Worm (Caenorhabditis elegans) whole organism, L2 larva: ENCODE measurements around the gene C50E3.13.

Experiments used
- C34F6.9 ChIP-seq: fragments of 150-350 bp; optimal IDR thresholded peaks from 2 replicates; lab custom pipeline; 2014; ENCODE audit warnings: missing biosample characterization, missing genetic modification characterization
- F13H6.1 ChIP-seq: sonication (generic microtip); optimal IDR thresholded peaks from 2 replicates; lab custom pipeline; 2016; ENCODE audit warnings: missing genetic modification characterization, missing compliant biosample characterization
- R02D3.7 ChIP-seq: fragments of 150-350 bp; optimal IDR thresholded peaks from 2 replicates; lab custom pipeline; 2014; ENCODE audit warnings: missing biosample characterization, missing genetic modification characterization
- ZK546.5 ChIP-seq: sonication (generic microtip); optimal IDR thresholded peaks from 2 replicates; lab custom pipeline; 2017; ENCODE audit warnings: missing biosample characterization, missing genetic modification characterization
- alr-1 ChIP-seq: fragments of 150-350 bp; optimal IDR thresholded peaks from 2 replicates; lab custom pipeline; 2014; ENCODE audit warnings: missing biosample characterization, missing genetic modification characterization
- ama-1 ChIP-seq: fragments of 150-350 bp; optimal IDR thresholded peaks from 2 replicates; lab custom pipeline; 2018; ENCODE audit warnings: inconsistent platforms
- blmp-1 ChIP-seq: sonication (generic microtip); optimal IDR thresholded peaks from 2 replicates; lab custom pipeline; 2017; ENCODE audit warnings: missing genetic modification characterization, mild to moderate bottlenecking, missing compliant biosample characterization, antibody characterized with exemption, moderate library complexity; ENCODE audit not compliant: insufficient read depth
- ceh-16 ChIP-seq: fragments of 150-350 bp; optimal IDR thresholded peaks from 2 replicates; lab custom pipeline; 2014; ENCODE audit warnings: missing biosample characterization, missing genetic modification characterization
- dmd-4 ChIP-seq: sonication (generic microtip); optimal IDR thresholded peaks from 2 replicates; lab custom pipeline; 2017; ENCODE audit warnings: missing biosample characterization, missing genetic modification characterization
- egl-27 ChIP-seq: sonication (generic microtip); optimal IDR thresholded peaks from 3 replicates; lab custom pipeline; 2017; ENCODE audit warnings: missing biosample characterization, missing genetic modification reagents, missing genetic modification characterization
- elt-1 ChIP-seq: fragments of 150-350 bp; optimal IDR thresholded peaks from 2 replicates; lab custom pipeline; 2014; ENCODE audit warnings: missing biosample characterization, missing genetic modification characterization
- elt-3 ChIP-seq: sonication (generic microtip); optimal IDR thresholded peaks from 2 replicates; lab custom pipeline; 2017; ENCODE audit warnings: missing biosample characterization, missing genetic modification characterization
- lin-13 ChIP-seq: fragments of 150-350 bp; optimal IDR thresholded peaks from 2 replicates; lab custom pipeline; 2014; ENCODE audit warnings: missing biosample characterization, missing genetic modification reagents, missing genetic modification characterization
- lin-39 ChIP-seq: fragments of 150-350 bp; optimal IDR thresholded peaks from 2 replicates; lab custom pipeline; 2014; ENCODE audit warnings: missing biosample characterization, missing genetic modification reagents, missing genetic modification characterization
- lsy-2 ChIP-seq, 2 experiments: fragments of 150-350 bp in 1 of 2; sonication (generic microtip) in 1 of 2; optimal IDR thresholded peaks; 2 replicates each; lab custom pipeline; 2014 to 2017; ENCODE audit warnings: missing biosample characterization in 2 of 2, missing genetic modification characterization in 2 of 2
- mab-5 ChIP-seq: fragments of 150-350 bp; optimal IDR thresholded peaks from 2 replicates; lab custom pipeline; 2014; ENCODE audit warnings: missing biosample characterization, missing genetic modification characterization
- mbf-1 ChIP-seq: sonication (generic microtip); optimal IDR thresholded peaks from 2 replicates; lab custom pipeline; 2017; ENCODE audit warnings: missing biosample characterization, missing genetic modification characterization
- mdl-1 ChIP-seq, 2 experiments: fragments of 150-350 bp in 1 of 2; sonication (generic microtip) in 1 of 2; optimal IDR thresholded peaks; 2 replicates each; lab custom pipeline; 2017; ENCODE audit warnings: missing biosample characterization in 2 of 2, missing genetic modification characterization in 2 of 2
- nhr-10 ChIP-seq: sonication (generic microtip); optimal IDR thresholded peaks from 2 replicates; lab custom pipeline; 2017; ENCODE audit warnings: missing biosample characterization, missing genetic modification characterization
- nhr-11 ChIP-seq: fragments of 150-350 bp; optimal IDR thresholded peaks from 2 replicates; lab custom pipeline; 2014; ENCODE audit warnings: missing biosample characterization, missing genetic modification characterization
- nhr-129 ChIP-seq: fragments of 150-350 bp; optimal IDR thresholded peaks from 2 replicates; lab custom pipeline; 2014; ENCODE audit warnings: missing biosample characterization, missing genetic modification characterization
- nhr-21 ChIP-seq: fragments of 150-350 bp; optimal IDR thresholded peaks from 2 replicates; lab custom pipeline; 2014; ENCODE audit warnings: missing biosample characterization, missing genetic modification characterization
- nhr-23 ChIP-seq: fragments of 150-350 bp; optimal IDR thresholded peaks from 2 replicates; lab custom pipeline; 2014; ENCODE audit warnings: missing biosample characterization, missing genetic modification reagents, missing genetic modification characterization
- nhr-25 ChIP-seq: fragments of 150-350 bp; sonication (generic microtip); optimal IDR thresholded peaks from 3 replicates; lab custom pipeline; 2014; ENCODE audit warnings: missing biosample characterization, missing genetic modification characterization
- nhr-6 ChIP-seq: fragments of 150-350 bp; optimal IDR thresholded peaks from 2 replicates; lab custom pipeline; 2014; ENCODE audit warnings: missing biosample characterization, missing genetic modification characterization
- nhr-77 ChIP-seq: fragments of 150-350 bp; optimal IDR thresholded peaks from 2 replicates; lab custom pipeline; 2014; ENCODE audit warnings: missing biosample characterization, missing genetic modification characterization
- sem-4 ChIP-seq: fragments of 150-350 bp; optimal IDR thresholded peaks from 2 replicates; lab custom pipeline; 2014; ENCODE audit warnings: missing biosample characterization, missing genetic modification reagents, missing genetic modification characterization
- skn-1 ChIP-seq: sonication (generic microtip); optimal IDR thresholded peaks from 2 replicates; lab custom pipeline; 2017; ENCODE audit warnings: missing biosample characterization, missing genetic modification characterization
- sma-3 ChIP-seq: sonication (generic microtip); optimal IDR thresholded peaks from 2 replicates; lab custom pipeline; 2016; ENCODE audit warnings: missing genetic modification reagents, missing genetic modification characterization, missing compliant biosample characterization
- sma-9 ChIP-seq, 2 experiments: fragments of 150-350 bp in 1 of 2; sonication (generic microtip) in 1 of 2; optimal IDR thresholded peaks; 2 replicates each; lab custom pipeline; 2014 to 2016; ENCODE audit warnings: missing genetic modification characterization in 2 of 2, mild to moderate bottlenecking in 1 of 2, missing biosample characterization in 1 of 2, missing compliant biosample characterization in 1 of 2, missing genetic modification reagents in 1 of 2, moderate library complexity in 1 of 2
- snpc-4 ChIP-seq: fragments of 150-350 bp; optimal IDR thresholded peaks from 2 replicates; lab custom pipeline; 2014; ENCODE audit warnings: missing biosample characterization, missing genetic modification characterization
- unc-39 ChIP-seq: fragments of 150-350 bp; optimal IDR thresholded peaks from 2 replicates; lab custom pipeline; 2014; ENCODE audit warnings: missing biosample characterization, missing genetic modification characterization
- unc-55 ChIP-seq: fragments of 150-350 bp; sonication (generic microtip); optimal IDR thresholded peaks from 3 replicates; lab custom pipeline; 2014; ENCODE audit warnings: missing biosample characterization, missing genetic modification reagents, missing genetic modification characterization
- unc-62 ChIP-seq: fragments of 150-350 bp; optimal IDR thresholded peaks from 2 replicates; lab custom pipeline; 2014; ENCODE audit warnings: missing biosample characterization, missing genetic modification reagents, missing genetic modification characterization
- zag-1 ChIP-seq: fragments of 150-350 bp; optimal IDR thresholded peaks from 2 replicates; lab custom pipeline; 2014; ENCODE audit warnings: missing biosample characterization, missing genetic modification characterization
- ztf-11 ChIP-seq: sonication (generic microtip); optimal IDR thresholded peaks from 2 replicates; lab custom pipeline; 2017; ENCODE audit warnings: missing biosample characterization, missing genetic modification characterization

The C50E3.13 gene

DNA sequence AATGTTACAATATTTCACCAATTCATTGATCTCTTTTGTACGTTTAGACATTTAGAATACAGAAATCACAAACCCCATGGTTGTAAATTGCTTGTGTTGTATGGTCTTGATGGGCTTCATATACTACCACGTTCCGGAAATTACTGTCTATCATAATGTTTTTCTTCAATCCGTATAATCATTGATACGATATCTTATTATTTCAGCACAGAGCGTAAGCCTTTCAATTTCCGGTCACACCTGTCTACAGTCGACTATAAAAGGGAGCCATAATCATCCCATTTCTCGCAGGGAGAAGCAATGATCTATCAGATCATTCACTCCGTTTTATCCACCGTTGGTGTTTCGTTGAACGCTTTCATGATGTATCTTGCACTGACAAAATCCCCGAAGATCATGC lies 5.5 kb upstream of the C50E3.13 start, which contains the start of gene srd-30:
TSS of gene srd-30 (plus strand) at position 301 of the 400 bp plus-strand sequence.
- TF ChIP-seq C34F6.9 (tag; lab: Kevin White, UChicago) = no peak
- TF ChIP-seq unc-62 = no peak
- no peak for TF ChIP-seq nhr-77
- no peak for TF ChIP-seq nhr-25
- no peak for TF ChIP-seq unc-55
- no peak for TF ChIP-seq ZK546.5 (tag; lab: Kevin White, UChicago)
- no peak for TF ChIP-seq nhr-21 (tag; lab: Kevin White, UChicago)
- no peak for TF ChIP-seq mdl-1 (tag; optimal IDR thresholded peaks at IDR 0.05; lab: Kevin White, UChicago)
- TF ChIP-seq lin-13 = no peak
- no peak for TF ChIP-seq sma-9 (GFP tag; optimal IDR thresholded peaks at IDR 0.05; lab: Kevin White, UChicago)
- no peak for TF ChIP-seq sma-9 (tag; optimal IDR thresholded peaks at IDR 0.05; lab: Kevin White, UChicago)
- no peak for TF ChIP-seq elt-1 (tag; lab: Kevin White, UChicago)
- TF ChIP-seq sem-4 (tag; lab: Kevin White, UChicago) = no peak
- TF ChIP-seq nhr-10 = no peak
- no peak for TF ChIP-seq lsy-2 (tag; optimal IDR thresholded peaks at IDR 0.05; lab: Kevin White, UChicago)
- TF ChIP-seq ceh-16 (tag; lab: Kevin White, UChicago) = no peak
- TF ChIP-seq nhr-11 = no peak

DNA sequence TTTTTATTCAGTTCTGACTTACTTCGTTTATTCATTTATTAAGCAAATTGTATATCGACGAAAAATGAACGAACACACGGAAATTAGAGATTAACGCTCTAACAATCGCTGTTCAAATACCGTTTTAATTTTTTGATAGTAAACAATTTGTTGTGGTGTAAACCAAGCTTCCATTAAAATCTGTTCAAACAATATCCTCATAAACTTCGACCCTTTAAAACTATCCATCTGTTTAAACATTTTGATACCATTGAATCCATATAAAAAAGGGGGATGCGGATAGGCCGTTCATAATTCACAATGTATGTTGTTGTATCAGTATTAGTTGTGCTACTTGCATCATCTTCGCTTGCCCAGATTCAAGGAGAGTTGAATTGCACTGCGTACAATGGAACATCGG lies 2.5 kb upstream of the C50E3.13 start, which contains the start of gene F07C4.6:
TSS of gene F07C4.6 (plus strand) at position 301 of the 400 bp plus-strand sequence.
- TF ChIP-seq nhr-21 (tag; lab: Kevin White, UChicago) = peak; percentile 24
- TF ChIP-seq unc-39 (tag; lab: Kevin White, UChicago) = no peak
- TF ChIP-seq, all 48 proteins: peak for 1

DNA sequence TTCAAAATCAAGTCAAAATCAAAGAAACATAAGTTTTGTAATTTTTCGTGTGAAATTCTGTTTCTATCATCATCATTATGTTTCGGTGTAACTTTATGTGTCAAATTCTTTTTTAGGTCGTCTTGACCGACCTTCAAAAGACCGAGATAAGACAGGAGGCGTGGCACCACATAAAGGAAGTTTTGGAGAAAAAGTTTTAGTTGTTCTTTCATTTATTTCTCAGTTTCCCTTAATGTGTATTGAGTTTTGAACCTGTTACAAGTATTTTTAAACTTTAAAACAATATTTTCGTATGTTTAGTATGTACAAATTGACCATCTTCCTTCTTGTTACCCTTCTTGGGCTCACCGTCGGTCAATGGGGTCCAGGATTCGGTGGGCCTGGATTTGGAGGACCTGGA lies 600 bp upstream of the C50E3.13 start, which contains the start of gene grsp-4:
TSS of gene grsp-4 (plus strand) at position 301 of the 400 bp plus-strand sequence.
- TF ChIP-seq nhr-10 (no peak), dmd-4 (tag; lab: Kevin White, UChicago) (no peak), nhr-23 (no peak), mbf-1 (tag; lab: Kevin White, UChicago) (no peak), alr-1 (tag; lab: Kevin White, UChicago) (no peak), ceh-16 (tag; lab: Kevin White, UChicago) (no peak), lin-13 (no peak), ztf-11 (no peak), unc-39 (tag; lab: Kevin White, UChicago) (no peak), ama-1 (no peak), sma-9 (GFP tag; optimal IDR thresholded peaks at IDR 0.05; lab: Kevin White, UChicago) (no peak), sma-9 (tag; optimal IDR thresholded peaks at IDR 0.05; lab: Kevin White, UChicago) (no peak), nhr-25 (no peak), nhr-6 (tag; lab: Kevin White, UChicago) (no peak), ZK546.5 (tag; lab: Kevin White, UChicago) (no peak), blmp-1 (tag; lab: Kevin White, UChicago) (no peak), F13H6.1 (tag; lab: Kevin White, UChicago) (no peak), lsy-2 (tag; optimal IDR thresholded peaks at IDR 0.05; lab: Kevin White, UChicago) (no peak), sma-3 (GFP tag; lab: Kevin White, UChicago) (no peak)

DNA sequence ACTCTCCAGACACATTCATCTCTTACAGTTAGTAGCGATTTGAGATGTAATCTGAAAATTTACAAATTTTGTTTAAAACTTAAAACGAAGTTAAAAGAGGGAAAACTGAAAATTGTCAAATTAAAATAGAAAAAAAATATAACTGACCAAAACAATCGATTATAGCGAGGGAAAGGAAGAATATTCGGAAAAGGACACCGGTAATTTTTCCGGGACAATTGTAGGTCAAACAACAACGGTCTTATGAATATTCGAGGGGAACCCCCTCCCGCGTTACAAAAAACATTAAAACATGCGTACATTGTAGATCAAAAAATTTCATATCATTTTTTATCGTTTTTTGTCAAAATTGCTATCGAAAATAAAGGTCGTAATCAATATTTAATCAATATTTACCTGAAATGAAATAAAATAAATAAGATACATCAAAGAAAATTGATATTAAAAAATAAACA lies 2.0 kb downstream of the C50E3.13 start, which contains the start of gene C50E3.12:
TSS of gene C50E3.12 (minus strand) at position 51 of the 455 bp plus-strand sequence.
- no peak for TF ChIP-seq lin-39 (tag; lab: Kevin White, UChicago)

DNA sequence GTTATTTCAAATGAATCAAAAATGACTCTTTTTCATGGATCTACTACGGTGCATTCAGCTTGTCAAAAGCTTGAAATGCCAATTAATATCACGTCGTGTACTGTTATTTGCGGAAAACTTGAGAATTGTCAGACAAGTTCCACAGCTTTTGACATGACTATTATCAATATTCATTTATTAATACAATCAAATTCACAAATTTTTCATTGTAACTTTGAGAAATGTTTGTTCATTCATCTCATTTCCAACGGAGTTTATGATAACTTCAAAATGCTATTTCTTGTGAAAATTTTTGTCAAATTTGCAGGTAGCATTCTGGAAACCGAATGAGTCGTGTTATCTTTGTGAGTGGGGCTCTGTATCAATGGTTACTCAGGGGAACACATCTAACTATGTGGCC lies 5.9 kb downstream of the C50E3.13 start, which contains the start of gene C50E3.15:
TSS of gene C50E3.15 (plus strand) at position 301 of the 400 bp plus-strand sequence.
- TF ChIP-seq nhr-77 (no peak), C34F6.9 (tag; lab: Kevin White, UChicago) (no peak), elt-3 (no peak), unc-39 (tag; lab: Kevin White, UChicago) (no peak), nhr-129 (tag; lab: Kevin White, UChicago) (no peak), egl-27 (tag; lab: Kevin White, UChicago) (no peak), nhr-11 (no peak), lin-39 (tag; lab: Kevin White, UChicago) (no peak), lsy-2 (tag; optimal IDR thresholded peaks at IDR 0.05; lab: Kevin White, UChicago) (no peak), unc-62 (no peak), snpc-4 (tag; lab: Kevin White, UChicago) (no peak), skn-1 (tag; lab: Kevin White, UChicago) (no peak), mdl-1 (tag; optimal IDR thresholded peaks at IDR 0.05; lab: Kevin White, UChicago) (no peak), zag-1 (tag; lab: Kevin White, UChicago) (no peak), sma-9 (GFP tag; optimal IDR thresholded peaks at IDR 0.05; lab: Kevin White, UChicago) (no peak), sma-9 (tag; optimal IDR thresholded peaks at IDR 0.05; lab: Kevin White, UChicago) (no peak), R02D3.7 (no peak), blmp-1 (tag; lab: Kevin White, UChicago) (no peak), mab-5 (no peak), sem-4 (tag; lab: Kevin White, UChicago) (no peak), nhr-6 (tag; lab: Kevin White, UChicago) (no peak)
